Worm (Caenorhabditis elegans): Measurements from ENCODE around the gene F19H6.6.
A peak's percentile ranks its signal among the peaks of the same experiment; 100 is the strongest.

The F19H6.6 gene

DNA sequence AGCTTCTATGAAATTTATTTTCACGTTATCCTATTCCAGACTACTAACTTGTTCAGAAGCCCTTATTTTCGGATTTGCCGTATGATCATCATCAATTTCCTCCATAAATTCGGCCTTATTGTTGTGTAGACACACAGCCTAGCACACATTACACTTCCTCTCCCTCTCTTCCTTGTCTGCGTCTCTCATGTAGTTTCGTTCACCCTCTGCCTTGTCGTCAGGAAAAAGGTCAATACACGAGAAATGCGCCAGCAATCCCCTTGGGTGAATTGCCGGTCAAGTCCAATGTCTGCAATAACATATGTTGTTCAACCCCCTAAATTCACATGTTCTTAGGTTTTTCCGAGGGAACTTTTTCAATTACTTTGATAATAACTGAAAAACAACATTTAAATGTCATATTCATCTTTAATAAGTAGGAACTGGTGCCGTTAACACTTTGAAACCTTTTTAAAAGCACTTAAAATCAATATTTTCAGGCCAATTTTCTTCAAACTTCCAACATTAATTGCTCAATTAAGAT is 33.2 kb downstream of the F19H6.6 start, which contains the start of gene F17E5.2 (continued):
- TF ChIP-seq lin-15B (tag; optimal IDR thresholded peaks at IDR 0.05) (peak; percentile 80), unc-62 (GFP tag; optimal IDR thresholded peaks at IDR 0.05) (peak; percentile 20), elt-2 (tag; optimal IDR thresholded peaks at IDR 0.05) (peak; percentile 77), sea-2 (GFP tag; optimal IDR thresholded peaks at IDR 0.05) (peak; percentile 10), snpc-4 (tag; optimal IDR thresholded peaks at IDR 0.05) (peak; percentile 92), fos-1 (tag; optimal IDR thresholded peaks at IDR 0.05) (no peak), nhr-77 (tag; optimal IDR thresholded peaks at IDR 0.05) (peak; percentile 85)

DNA sequence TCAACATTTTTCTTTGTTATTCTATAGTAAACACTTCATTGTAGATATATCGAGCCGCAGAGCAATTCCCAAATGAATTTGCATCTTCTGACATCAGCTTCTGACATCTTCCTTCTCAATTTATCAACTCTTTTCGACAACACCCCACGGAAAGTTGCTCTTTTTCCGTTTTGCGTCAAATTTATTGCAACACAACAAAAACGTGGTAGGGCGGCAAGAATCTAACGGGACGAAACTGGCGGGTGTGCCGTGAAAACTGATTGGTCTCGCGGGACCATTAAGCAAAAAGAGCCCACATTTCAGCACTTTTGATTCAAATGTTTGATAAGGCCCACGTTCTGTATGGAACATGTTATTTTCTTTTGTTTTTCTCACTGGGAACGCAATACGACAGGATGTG is 44.1 kb downstream of the F19H6.6 start:
- peak; percentile 28 for TF ChIP-seq unc-62 (GFP tag; optimal IDR thresholded peaks at IDR 0.05)
- no peak for TF ChIP-seq ama-1 (optimal IDR thresholded peaks at IDR 0.05)
- TF ChIP-seq ZK546.5 (tag; optimal IDR thresholded peaks at IDR 0.05) = no peak
- no peak for TF ChIP-seq nhr-11 (tag; optimal IDR thresholded peaks at IDR 0.05)
- no peak for TF ChIP-seq skn-1 (tag; optimal IDR thresholded peaks at IDR 0.05)
- TF ChIP-seq jun-1 (tag; optimal IDR thresholded peaks at IDR 0.05) = no peak
- no peak for TF ChIP-seq egl-5 (tag; optimal IDR thresholded peaks at IDR 0.05)
- peak; percentile 14 for TF ChIP-seq nfya-1 (tag; optimal IDR thresholded peaks at IDR 0.05; ENCODE audit: insufficient read depth)
- no peak for TF ChIP-seq ztf-4 (tag; optimal IDR thresholded peaks at IDR 0.05)
- no peak for TF ChIP-seq lin-15B (tag; optimal IDR thresholded peaks at IDR 0.05)
- no peak for TF ChIP-seq nhr-23 (tag; optimal IDR thresholded peaks at IDR 0.05)
- TF ChIP-seq elt-1 (tag; optimal IDR thresholded peaks at IDR 0.05) = peak; percentile 36
- TF ChIP-seq ztf-11 (tag; optimal IDR thresholded peaks at IDR 0.05) = no peak
- TF ChIP-seq sea-2 (GFP tag; optimal IDR thresholded peaks at IDR 0.05) = no peak
- peak; percentile 70 for TF ChIP-seq lin-39 (tag; optimal IDR thresholded peaks at IDR 0.05)
- TF ChIP-seq nhr-12 (tag; optimal IDR thresholded peaks at IDR 0.05) = no peak
- TF ChIP-seq mdl-1 (tag; optimal IDR thresholded peaks at IDR 0.05) = no peak
- TF ChIP-seq hmg-11 (tag; optimal IDR thresholded peaks at IDR 0.05) = no peak
- TF ChIP-seq ceh-16 (tag; optimal IDR thresholded peaks at IDR 0.05) = no peak

DNA sequence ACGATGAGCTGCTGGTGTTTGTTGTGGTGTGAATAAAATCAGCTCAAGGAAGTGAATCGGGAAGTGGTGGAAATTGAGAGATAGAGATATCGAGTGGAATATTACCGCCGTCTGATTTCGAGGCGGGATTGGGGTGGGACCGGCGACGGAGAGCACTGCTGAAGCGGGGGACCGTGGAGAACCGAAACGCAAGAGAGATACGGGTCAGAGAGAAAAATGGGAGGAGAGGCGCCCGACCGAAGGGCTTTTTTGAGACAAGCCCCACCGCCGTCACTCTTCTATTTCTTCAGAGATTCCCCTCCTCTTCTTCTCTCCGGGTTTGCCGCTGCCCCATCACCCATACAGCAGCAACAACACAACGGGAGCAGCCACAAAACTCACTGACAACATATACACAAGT is 45.4 kb downstream of the F19H6.6 start:
- TF ChIP-seq lin-39 (tag; optimal IDR thresholded peaks at IDR 0.05) = peak; percentile 61
- TF ChIP-seq zag-1 (tag; optimal IDR thresholded peaks at IDR 0.05) = no peak
- TF ChIP-seq nfya-1 (tag; optimal IDR thresholded peaks at IDR 0.05; ENCODE audit: insufficient read depth) = peak; percentile 13

DNA sequence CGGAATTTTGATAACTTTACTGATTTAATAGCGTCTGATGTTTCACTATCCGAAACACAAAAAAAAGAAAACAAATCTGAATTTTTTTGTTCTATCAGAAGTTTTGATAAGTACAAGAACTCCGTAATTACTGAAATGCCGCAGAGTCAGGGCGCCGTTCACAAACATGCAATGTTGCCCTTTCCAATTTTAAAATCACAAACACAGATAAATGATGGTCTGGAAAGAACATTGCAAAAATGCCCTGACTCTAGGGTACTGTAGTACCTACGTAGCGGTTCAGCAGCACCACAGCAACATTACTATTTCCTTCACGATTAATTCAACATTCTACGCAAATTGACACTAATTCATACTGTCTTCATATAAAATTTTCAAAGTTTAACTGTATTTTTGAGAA is 46.0 kb downstream of the F19H6.6 start:
- no peak for TF ChIP-seq nhr-76 (tag; optimal IDR thresholded peaks at IDR 0.05)
- TF ChIP-seq snpc-4 (tag; optimal IDR thresholded peaks at IDR 0.05) = no peak
- TF ChIP-seq R02D3.7 (tag; optimal IDR thresholded peaks at IDR 0.05) = no peak
- TF ChIP-seq zag-1 (tag; optimal IDR thresholded peaks at IDR 0.05) = no peak
- TF ChIP-seq fkh-2 (tag; optimal IDR thresholded peaks at IDR 0.05) = no peak
- TF ChIP-seq nhr-67 (tag; optimal IDR thresholded peaks at IDR 0.05) = no peak
- TF ChIP-seq ceh-9 (tag; optimal IDR thresholded peaks at IDR 0.05) = no peak
- no peak for TF ChIP-seq mdl-1 (tag; optimal IDR thresholded peaks at IDR 0.05)
- no peak for TF ChIP-seq ztf-4 (tag; optimal IDR thresholded peaks at IDR 0.05)
- TF ChIP-seq skn-1 (tag; optimal IDR thresholded peaks at IDR 0.05) = no peak
- no peak for TF ChIP-seq lin-39 (tag; optimal IDR thresholded peaks at IDR 0.05)

DNA sequence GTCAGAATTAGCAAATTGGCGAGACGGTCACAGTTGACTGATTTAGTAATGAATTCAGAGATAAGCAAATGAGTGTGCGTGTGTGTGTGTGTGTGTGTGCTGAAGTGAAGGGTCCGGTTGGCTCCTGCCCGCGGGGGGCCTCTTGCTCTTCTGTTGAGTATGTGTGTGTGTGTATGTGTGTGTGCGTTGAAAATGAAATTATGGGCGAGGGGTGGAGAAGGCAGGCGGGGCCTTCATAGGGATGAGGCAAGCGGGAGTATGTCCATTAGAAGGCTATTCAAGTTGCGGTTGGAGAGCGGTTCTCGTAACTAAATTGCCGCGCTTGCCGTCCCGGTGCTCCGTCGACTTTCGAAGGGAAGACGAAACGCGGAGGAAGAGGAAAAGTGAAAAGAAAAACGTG is 46.7 kb downstream of the F19H6.6 start:
- TF ChIP-seq nfya-1 (tag; optimal IDR thresholded peaks at IDR 0.05; ENCODE audit: insufficient read depth) = peak; percentile 32
- TF ChIP-seq fkh-10 (GFP tag; optimal IDR thresholded peaks at IDR 0.05) = peak; percentile 77
- no peak for TF ChIP-seq tbx-2 (tag; optimal IDR thresholded peaks at IDR 0.05)
- no peak for TF ChIP-seq daf-12 (tag; optimal IDR thresholded peaks at IDR 0.05)

Data from whole organism, L3 larva.